Fruit fly (Drosophila melanogaster) S2 (cell line): ENCODE measurements around the gene CG13810.

Experiments used
- CG8478 ChIP-seq: fragments of >200 bp; optimal IDR thresholded peaks from 2 replicates; lab custom pipeline; 2018
- CTCF ChIP-seq, 2 experiments: fragments of >200 bp; optimal IDR thresholded peaks; 2 replicates each; lab custom pipeline; 2018

- TF ChIP-seq CG8478 (lab: Kevin White, UChicago) (no peak), CTCF (optimal IDR thresholded peaks at IDR 0.05; lab: Kevin White, UChicago) (no peak)
Measured at dm6 chr3L:2164805-2165204, 20.9 kb upstream of the CG13810 start.
